Fruit fly (Drosophila melanogaster) whole organism, prepupa: ENCODE results near the gene Cyp4d20.
A peak's percentile ranks its signal among the peaks of the same experiment; 100 is the strongest.

Source experiments
- CG10631 ChIP-seq: fragments of 200-800 bp; sonication (Bioruptor generic); optimal IDR thresholded peaks from 2 replicates; lab custom pipeline; 2016; ENCODE audit warnings: missing biosample characterization, missing genetic modification characterization
- CG10669 ChIP-seq: fragments of 200-800 bp; sonication (Bioruptor generic); optimal IDR thresholded peaks from 3 replicates; lab custom pipeline; 2018; ENCODE audit warnings: missing biosample characterization, mild to moderate bottlenecking, missing genetic modification characterization, moderate library complexity
- CG11762 ChIP-seq: fragments of 200-800 bp; sonication (Bioruptor generic); optimal IDR thresholded peaks from 3 replicates; lab custom pipeline; 2016; ENCODE audit warnings: missing biosample characterization, missing genetic modification characterization; ENCODE audit not compliant: insufficient read depth
- CG15336 ChIP-seq: fragments of 200-800 bp; sonication (Bioruptor generic); IDR thresholded peaks from 2 replicates; pipeline ENCODE4 v1.3.6; 2022; ENCODE audit warnings: missing biosample characterization, missing genetic modification characterization
- CG16779 ChIP-seq: fragments of 200-800 bp; sonication (Bioruptor generic); optimal IDR thresholded peaks from 3 replicates; lab custom pipeline; 2017; ENCODE audit warnings: missing biosample characterization, mild to moderate bottlenecking, missing genetic modification characterization
- CG32006 ChIP-seq: fragments of 200-800 bp; sonication (Bioruptor generic); optimal IDR thresholded peaks from 3 replicates; lab custom pipeline; 2017; ENCODE audit warnings: missing biosample characterization, mild to moderate bottlenecking, missing genetic modification characterization
- CG3919 ChIP-seq: fragments of 200-800 bp; sonication (Bioruptor generic); optimal IDR thresholded peaks from 3 replicates; lab custom pipeline; 2016; ENCODE audit warnings: missing biosample characterization, missing genetic modification characterization
- CG6163 ChIP-seq: fragments of 200-800 bp; sonication (Bioruptor generic); IDR thresholded peaks from 3 replicates; pipeline ENCODE4 v1.3.6; 2022; ENCODE audit warnings: missing biosample characterization, missing genetic modification characterization
- CG6276 ChIP-seq: fragments of 200-800 bp; sonication (Bioruptor generic); optimal IDR thresholded peaks from 2 replicates; lab custom pipeline; 2017; ENCODE audit warnings: missing biosample characterization, mild to moderate bottlenecking, missing genetic modification characterization
- CG6808 ChIP-seq: fragments of 200-800 bp; sonication (Bioruptor generic); optimal IDR thresholded peaks from 3 replicates; lab custom pipeline; 2017; ENCODE audit warnings: missing biosample characterization, missing genetic modification characterization, mild to moderate bottlenecking, moderate library complexity, missing genetic modification reagents
- CG6854 ChIP-seq: fragments of 200-800 bp; sonication (Bioruptor generic); optimal IDR thresholded peaks from 2 replicates; lab custom pipeline; 2017; ENCODE audit warnings: missing biosample characterization, mild to moderate bottlenecking, missing genetic modification characterization
- CG8119 ChIP-seq: fragments of 200-800 bp; sonication (Bioruptor generic); IDR thresholded peaks from 3 replicates; pipeline ENCODE4 v1.3.6; 2022; ENCODE audit warnings: missing biosample characterization, missing genetic modification characterization
- CG8632 ChIP-seq: fragments of 200-800 bp; sonication (Bioruptor generic); optimal IDR thresholded peaks from 3 replicates; lab custom pipeline; 2016; ENCODE audit warnings: missing biosample characterization, missing genetic modification characterization
- CG9139 ChIP-seq: fragments of 200-800 bp; sonication (Bioruptor generic); optimal IDR thresholded peaks from 3 replicates; lab custom pipeline; 2017; ENCODE audit warnings: missing biosample characterization, mild to moderate bottlenecking, missing genetic modification characterization
- Eip78C ChIP-seq: fragments of 200-800 bp; sonication (Bioruptor generic); peaks from one replicate; lab custom pipeline; 2016; ENCODE audit warnings: missing biosample characterization, missing genetic modification characterization
- Ets21C ChIP-seq: fragments of 200-800 bp; sonication (Bioruptor generic); optimal IDR thresholded peaks from 3 replicates; lab custom pipeline; 2016; ENCODE audit warnings: missing biosample characterization, missing genetic modification characterization
- Ets96B ChIP-seq: fragments of 200-800 bp; optimal IDR thresholded peaks from 2 replicates; lab custom pipeline; 2019; ENCODE audit warnings: missing biosample characterization, mild to moderate bottlenecking, missing genetic modification characterization, moderate library complexity
- Gug ChIP-seq: fragments of 200-800 bp; sonication (Bioruptor generic); IDR thresholded peaks from 2 replicates; pipeline ENCODE4 v1.3.6; 2022; ENCODE audit warnings: missing biosample characterization, missing genetic modification characterization
- Hr4 ChIP-seq: fragments of 200-800 bp; sonication (Bioruptor generic); optimal IDR thresholded peaks from 3 replicates; lab custom pipeline; 2016; ENCODE audit warnings: missing biosample characterization, missing genetic modification characterization
- Lpt ChIP-seq: fragments of 200-800 bp; sonication (Bioruptor generic); optimal IDR thresholded peaks from 3 replicates; lab custom pipeline; 2016; ENCODE audit warnings: missing biosample characterization, missing genetic modification characterization
- OdsH ChIP-seq: fragments of 200-800 bp; sonication (Bioruptor generic); optimal IDR thresholded peaks from 3 replicates; lab custom pipeline; 2016; ENCODE audit warnings: missing biosample characterization, missing genetic modification characterization
- Smox ChIP-seq: fragments of 200-800 bp; sonication (Bioruptor generic); optimal IDR thresholded peaks from 3 replicates; lab custom pipeline; 2016; ENCODE audit warnings: missing biosample characterization, missing genetic modification characterization
- Sox14 ChIP-seq: fragments of 200-800 bp; sonication (Bioruptor generic); optimal IDR thresholded peaks from 3 replicates; lab custom pipeline; 2016; ENCODE audit warnings: missing biosample characterization, missing genetic modification characterization
- achi ChIP-seq: fragments of 200-800 bp; sonication (Bioruptor generic); optimal IDR thresholded peaks from 3 replicates; lab custom pipeline; 2016; ENCODE audit warnings: missing biosample characterization, missing genetic modification characterization
- acj6 ChIP-seq: fragments of 200-800 bp; sonication (Bioruptor generic); optimal IDR thresholded peaks from 3 replicates; lab custom pipeline; 2016; ENCODE audit warnings: missing biosample characterization, missing genetic modification characterization
- cyc ChIP-seq: fragments of 200-800 bp; sonication (Bioruptor generic); optimal IDR thresholded peaks from 3 replicates; lab custom pipeline; 2016; ENCODE audit warnings: missing biosample characterization, missing genetic modification characterization
- dsx ChIP-seq: fragments of 200-800 bp; optimal IDR thresholded peaks from 3 replicates; lab custom pipeline; 2019; ENCODE audit warnings: missing biosample characterization, mild to moderate bottlenecking, missing genetic modification characterization, moderate library complexity; ENCODE audit not compliant: poor library complexity, severe bottlenecking
- eg ChIP-seq: fragments of 200-800 bp; sonication (Bioruptor generic); IDR thresholded peaks from 3 replicates; pipeline ENCODE4 v1.3.6; 2022; ENCODE audit warnings: missing biosample characterization, missing genetic modification characterization
- esn ChIP-seq: fragments of 200-800 bp; sonication (Bioruptor generic); optimal IDR thresholded peaks from 2 replicates; lab custom pipeline; 2016; ENCODE audit warnings: missing biosample characterization, mild to moderate bottlenecking, missing genetic modification characterization, moderate library complexity
- fkh ChIP-seq: fragments of 200-800 bp; sonication (Bioruptor generic); optimal IDR thresholded peaks from 3 replicates; lab custom pipeline; 2017; ENCODE audit warnings: missing biosample characterization, mild to moderate bottlenecking, missing genetic modification characterization, moderate library complexity
- lz ChIP-seq: fragments of 200-800 bp; sonication (Bioruptor generic); optimal IDR thresholded peaks from 3 replicates; lab custom pipeline; 2016; ENCODE audit warnings: missing biosample characterization, missing genetic modification characterization
- net ChIP-seq: fragments of 200-800 bp; sonication (Bioruptor generic); optimal IDR thresholded peaks from 3 replicates; lab custom pipeline; 2016; ENCODE audit warnings: missing biosample characterization, missing genetic modification characterization
- pdm3 ChIP-seq: fragments of 200-800 bp; sonication (Bioruptor generic); optimal IDR thresholded peaks from 3 replicates; lab custom pipeline; 2016; ENCODE audit warnings: missing biosample characterization, missing genetic modification characterization
- spab ChIP-seq: fragments of 200-800 bp; sonication (Bioruptor generic); optimal IDR thresholded peaks from 2 replicates; lab custom pipeline; 2017; ENCODE audit warnings: missing biosample characterization, mild to moderate bottlenecking, missing genetic modification characterization, missing genetic modification reagents
- ss ChIP-seq, 2 experiments: fragments of 200-800 bp; sonication (Bioruptor generic); optimal IDR thresholded peaks; 2 replicates in 1 of 2; 3 replicates in 1 of 2; lab custom pipeline; 2017 to 2018; ENCODE audit warnings: mild to moderate bottlenecking in 2 of 2, missing biosample characterization in 2 of 2, missing genetic modification characterization in 2 of 2, moderate library complexity in 1 of 2
- svp ChIP-seq: fragments of 200-800 bp; sonication (Bioruptor generic); peaks from one replicate; lab custom pipeline; 2016; ENCODE audit warnings: missing biosample characterization, missing genetic modification characterization
- topi ChIP-seq: fragments of 200-800 bp; sonication (Bioruptor generic); optimal IDR thresholded peaks from 3 replicates; lab custom pipeline; 2016; ENCODE audit warnings: missing biosample characterization, missing genetic modification characterization

The Cyp4d20 gene

dm6 chr3L:2438609-2439422 is 39.4 kb downstream of the Cyp4d20 start (continued):
- TF ChIP-seq svp, result no peak
- no peak for TF ChIP-seq ss (GFP tag; optimal IDR thresholded peaks at IDR 0.05; lab: Kevin White, UChicago)
- peak; percentile 83 for TF ChIP-seq dsx
- TF ChIP-seq CG6276 (GFP tag; lab: Kevin White, UChicago), result peak; percentile 47
- TF ChIP-seq Ets21C, result no peak
- peak; percentile 55; the same call in 2 of the 3 replicates for TF ChIP-seq eg (GFP tag; lab: Robert Waterston, UW)

- TF ChIP-seq CG8119 (GFP tag; lab: Robert Waterston, UW) (no peak; the same call in 2 of the 3 replicates), CG10669 (no peak), ss (GFP tag; optimal IDR thresholded peaks at IDR 0.05; lab: Kevin White, UChicago) (no peak), OdsH (GFP tag; lab: Kevin White, UChicago) (no peak), Ets96B (tag; lab: Kevin White, UChicago) (no peak), svp (no peak), Lpt (GFP tag; lab: Kevin White, UChicago) (no peak), dsx (no peak), spab (GFP tag; lab: Kevin White, UChicago) (no peak), topi (GFP tag; lab: Kevin White, UChicago) (no peak)
These were observed 40.7 kb downstream of the Cyp4d20 start for dm6 chr3L:2437571-2437970.

- TF ChIP-seq Eip78C (GFP tag; lab: Kevin White, UChicago), result peak; percentile 11
- no peak for TF ChIP-seq acj6 (GFP tag; lab: Kevin White, UChicago)
- TF ChIP-seq Gug (GFP tag; lab: Robert Waterston, UW), result no peak
- TF ChIP-seq CG15336, result no peak
- no peak for TF ChIP-seq Smox
- TF ChIP-seq lz (GFP tag; lab: Kevin White, UChicago), result no peak
These were observed 41.4 kb downstream of the Cyp4d20 start for dm6 chr3L:2436754-2437335.

dm6 chr3L:2434179-2434578 is 44.1 kb downstream of the Cyp4d20 start:
- peak; percentile 50 for TF ChIP-seq CG15336
- TF ChIP-seq achi, result no peak
- no peak for TF ChIP-seq Hr4 (GFP tag; lab: Kevin White, UChicago)
- peak; percentile 12 for TF ChIP-seq CG32006
- TF ChIP-seq CG8119 (GFP tag; lab: Robert Waterston, UW), result peak; percentile 57
- TF ChIP-seq eg (GFP tag; lab: Robert Waterston, UW), result peak; percentile 35; the same call in 1 of the 3 replicates
- no peak for TF ChIP-seq Lpt (GFP tag; lab: Kevin White, UChicago)
- no peak for TF ChIP-seq CG3919 (GFP tag; lab: Kevin White, UChicago)
- TF ChIP-seq CG9139 (GFP tag; lab: Kevin White, UChicago), result no peak
- TF ChIP-seq CG11762 (GFP tag; lab: Kevin White, UChicago), result no peak
- TF ChIP-seq Sox14 (GFP tag; lab: Kevin White, UChicago), result no peak
- no peak for TF ChIP-seq esn (GFP tag; lab: Kevin White, UChicago)

- TF ChIP-seq CG6808 (peak; percentile 10), cyc (GFP tag; lab: Kevin White, UChicago) (no peak), CG9139 (GFP tag; lab: Kevin White, UChicago) (peak; percentile 21), CG6163 (GFP tag; lab: Robert Waterston, UW) (0 out of 3 replicates have a peak, but pooled peaks have one; percentile 19), CG16779 (tag; lab: Kevin White, UChicago) (no peak), ss (GFP tag; optimal IDR thresholded peaks at IDR 0.05; lab: Kevin White, UChicago) (peak in 1 of 2 experiments; percentile 22), pdm3 (no peak), spab (GFP tag; lab: Kevin White, UChicago) (peak; percentile 21), eg (GFP tag; lab: Robert Waterston, UW) (peak; percentile 16; the same call in 1 of the 3 replicates), CG6854 (GFP tag; lab: Kevin White, UChicago) (no peak), CG3919 (GFP tag; lab: Kevin White, UChicago) (no peak), Eip78C (GFP tag; lab: Kevin White, UChicago) (peak; percentile 45), CG8632 (no peak), net (no peak), CG10669 (peak; percentile 37), fkh (GFP tag; lab: Kevin White, UChicago) (peak; percentile 79), CG10631 (no peak)
These were observed 44.9 kb downstream of the Cyp4d20 start for dm6 chr3L:2433358-2433757.
